Fruit fly (Drosophila melanogaster): ENCODE data around the gene tey.

tey gene

DNA sequence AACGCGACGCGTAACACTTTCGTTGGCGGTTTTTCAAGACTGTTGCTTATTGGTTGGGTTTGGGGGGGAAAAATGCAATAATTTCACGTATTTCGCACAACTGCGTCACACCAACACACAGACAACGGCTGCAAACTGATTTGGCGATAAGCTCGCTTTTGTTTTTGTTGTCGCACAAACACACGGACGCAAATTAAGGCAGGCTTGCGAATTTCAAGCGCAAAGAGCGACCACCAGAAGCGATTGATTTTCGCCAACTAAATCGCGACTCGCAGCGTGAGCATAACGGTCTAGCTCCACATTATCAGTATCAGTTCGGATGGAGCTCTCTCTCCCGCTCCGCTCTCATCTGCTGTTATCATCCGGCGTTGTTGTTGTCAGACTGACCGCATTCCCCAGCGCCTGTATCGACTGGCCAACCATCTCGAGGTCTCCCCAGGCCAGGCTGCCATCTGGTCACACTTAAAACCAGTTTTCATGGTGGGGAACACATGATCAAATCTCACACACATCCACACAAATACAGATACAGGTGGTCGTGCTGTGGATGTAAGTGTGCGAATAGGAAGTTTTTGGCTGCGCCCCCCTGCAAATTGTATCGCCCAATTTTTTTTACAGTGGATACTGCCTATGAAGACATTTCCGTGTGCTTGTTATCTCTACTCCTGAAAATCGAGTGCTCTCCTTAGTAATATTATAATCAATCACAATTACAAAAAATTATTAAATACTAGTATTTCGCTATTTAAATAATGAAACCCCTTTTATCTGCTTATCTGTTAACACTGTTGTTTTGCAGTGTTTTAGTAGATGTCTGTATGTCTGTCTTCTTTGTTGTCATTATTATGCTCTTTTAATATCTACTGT lies 30.9 kb downstream of the tey start (continued):
- TF ChIP-seq ato (GFP tag; IDR thresholded peaks at IDR 0.05; ENCODE audit: partially characterized antibody): no peak
- no peak for TF ChIP-seq CG11723 (GFP tag; optimal IDR thresholded peaks at IDR 0.05)
- TF ChIP-seq Dref (GFP tag; IDR thresholded peaks at IDR 0.05): no peak
- no peak for TF ChIP-seq hb (GFP tag; IDR thresholded peaks at IDR 0.05; ENCODE audit: partially characterized antibody)
- TF ChIP-seq CG12769 (tag; optimal IDR thresholded peaks at IDR 0.05): peak; percentile 80
- TF ChIP-seq Vsx1 (GFP tag; optimal IDR thresholded peaks at IDR 0.05): peak; percentile 3
- TF ChIP-seq CG14441 (GFP tag; IDR thresholded peaks at IDR 0.05): peak; percentile 66
- TF ChIP-seq CG4707 (GFP tag; optimal IDR thresholded peaks at IDR 0.05): no peak
- TF ChIP-seq amos (GFP tag; IDR thresholded peaks at IDR 0.05; ENCODE audit: partially characterized antibody): no peak; the same call in 1 of the 2 replicates
- no peak for TF ChIP-seq run (tag; optimal IDR thresholded peaks at IDR 0.05)
- TF ChIP-seq zen2 (GFP tag; IDR thresholded peaks at IDR 0.05; ENCODE audit: partially characterized antibody): no peak
- TF ChIP-seq CG2129 (GFP tag; IDR thresholded peaks at IDR 0.05; ENCODE audit: partially characterized antibody): no peak
- TF ChIP-seq Dad (GFP tag; optimal IDR thresholded peaks at IDR 0.05): no peak
- no peak for TF ChIP-seq sr (GFP tag; IDR thresholded peaks at IDR 0.05)
- no peak for TF ChIP-seq emc (GFP tag; optimal IDR thresholded peaks at IDR 0.05)
- TF ChIP-seq kni (GFP tag; optimal IDR thresholded peaks at IDR 0.05): no peak
- peak; percentile 16 for TF ChIP-seq CG4820 (GFP tag; optimal IDR thresholded peaks at IDR 0.05)
- peak; percentile 14 for TF ChIP-seq gcm2 (GFP tag; optimal IDR thresholded peaks at IDR 0.05)
- TF ChIP-seq CTCF (GFP tag; optimal IDR thresholded peaks at IDR 0.05): no peak
- TF ChIP-seq CG3407 (GFP tag; optimal IDR thresholded peaks at IDR 0.05): no peak
- TF ChIP-seq oc (tag; optimal IDR thresholded peaks at IDR 0.05): peak; percentile 17
- TF ChIP-seq Neu2 (GFP tag; optimal IDR thresholded peaks at IDR 0.05; ENCODE audit: borderline replicate concordance): no peak
- no peak for TF ChIP-seq pan (optimal IDR thresholded peaks at IDR 0.05)
- peak in 1 of 2 experiments; percentile 57 for TF ChIP-seq pan (GFP tag; optimal IDR thresholded peaks at IDR 0.05 in 1 of 2, IDR thresholded peaks at IDR 0.05 in 1 of 2)
- TF ChIP-seq CG34422 (GFP tag; IDR thresholded peaks at IDR 0.05): peak; percentile 62; the same call in 1 of the 3 replicates
- peak; percentile 48 for TF ChIP-seq CG4854 (GFP tag; optimal IDR thresholded peaks at IDR 0.05)
- peak; percentile 19 for TF ChIP-seq CG10274 (GFP tag; optimal IDR thresholded peaks at IDR 0.05)
- peak; percentile 36 for TF ChIP-seq D19B (GFP tag; optimal IDR thresholded peaks at IDR 0.05)
- TF ChIP-seq CG11504 (tag; optimal IDR thresholded peaks at IDR 0.05): peak; percentile 64
- TF ChIP-seq CG5180 (GFP tag; optimal IDR thresholded peaks at IDR 0.05): no peak
- TF ChIP-seq Meics (GFP tag; optimal IDR thresholded peaks at IDR 0.05): peak; percentile 74
- TF ChIP-seq CG13287 (GFP tag; IDR thresholded peaks at IDR 0.05; ENCODE audit: partially characterized antibody): peak; percentile 38; the same call in 1 of the 2 replicates
- TF ChIP-seq kay (GFP tag; optimal IDR thresholded peaks at IDR 0.05): no peak
- no peak for TF ChIP-seq CG31388 (GFP tag; optimal IDR thresholded peaks at IDR 0.05)
- no peak for TF ChIP-seq eyg (GFP tag; optimal IDR thresholded peaks at IDR 0.05)
- peak; percentile 26 for TF ChIP-seq CG12299 (tag; optimal IDR thresholded peaks at IDR 0.05)
- peak; percentile 56 for TF ChIP-seq Hr3 (GFP tag; optimal IDR thresholded peaks at IDR 0.05)
- TF ChIP-seq gce (GFP tag; IDR thresholded peaks at IDR 0.05): no peak
- TF ChIP-seq CG6683 (GFP tag; optimal IDR thresholded peaks at IDR 0.05): no peak
- no peak for TF ChIP-seq CG2116 (GFP tag; optimal IDR thresholded peaks at IDR 0.05)
- TF ChIP-seq dan (GFP tag; IDR thresholded peaks at IDR 0.05): no peak
- no peak for TF ChIP-seq shn (GFP tag; optimal IDR thresholded peaks at IDR 0.05)
- TF ChIP-seq HLHmδ (GFP tag; optimal IDR thresholded peaks at IDR 0.05): no peak
- no peak for TF ChIP-seq CG10565 (GFP tag; optimal IDR thresholded peaks at IDR 0.05)
- no peak for TF ChIP-seq Side (GFP tag; optimal IDR thresholded peaks at IDR 0.05)
- no peak for TF ChIP-seq Jarid2 (GFP tag; optimal IDR thresholded peaks at IDR 0.05)
- TF ChIP-seq sd (tag; optimal IDR thresholded peaks at IDR 0.05): peak; percentile 74
- no peak for TF ChIP-seq CG8089 (GFP tag; optimal IDR thresholded peaks at IDR 0.05)
- no peak for TF ChIP-seq TFAM (GFP tag; optimal IDR thresholded peaks at IDR 0.05)
